Worm (Caenorhabditis elegans): ENCODE measurements around the gene Y32F6A.4.

ce11 chrV:10436612-10437011, 2.7 kb upstream of the Y32F6A.4 start, which contains the start of gene set-22:
- TF ChIP-seq ztf-4 (tag; optimal IDR thresholded peaks at IDR 0.05) (no peak), lin-39 (tag; optimal IDR thresholded peaks at IDR 0.05) (no peak), nhr-237 (tag; optimal IDR thresholded peaks at IDR 0.05) (no peak), nhr-21 (tag; optimal IDR thresholded peaks at IDR 0.05) (no peak), ztf-11 (tag; optimal IDR thresholded peaks at IDR 0.05) (no peak), elt-3 (tag; optimal IDR thresholded peaks at IDR 0.05) (no peak), ama-1 (optimal IDR thresholded peaks at IDR 0.05) (no peak), nhr-129 (tag; optimal IDR thresholded peaks at IDR 0.05) (no peak)
